Worm (Caenorhabditis elegans) whole organism, L3 larva: Measurements from ENCODE around the gene C24F3.2.

Experiments
- R02D3.7 ChIP-seq: fragments of 150-350 bp; optimal IDR thresholded peaks from 2 replicates; lab custom pipeline; 2014; ENCODE audit warnings: missing biosample characterization, missing genetic modification characterization
- ZK546.5 ChIP-seq: sonication (generic microtip); optimal IDR thresholded peaks from 2 replicates; lab custom pipeline; 2017; ENCODE audit warnings: missing biosample characterization, missing genetic modification characterization
- ama-1 ChIP-seq: fragments of 150-350 bp; optimal IDR thresholded peaks from 2 replicates; lab custom pipeline; 2018
- ceh-16 ChIP-seq: sonication (generic microtip); optimal IDR thresholded peaks from 2 replicates; lab custom pipeline; 2017; ENCODE audit warnings: missing biosample characterization, missing genetic modification characterization
- ceh-28 ChIP-seq: fragments of 150-350 bp; optimal IDR thresholded peaks from 2 replicates; lab custom pipeline; 2014; ENCODE audit warnings: missing biosample characterization, missing genetic modification reagents, missing genetic modification characterization
- ceh-9 ChIP-seq: sonication (generic microtip); optimal IDR thresholded peaks from 2 replicates; lab custom pipeline; 2018; ENCODE audit warnings: missing biosample characterization, missing genetic modification characterization
- daf-12 ChIP-seq: fragments of 150-350 bp; optimal IDR thresholded peaks from 2 replicates; lab custom pipeline; 2014; ENCODE audit warnings: missing biosample characterization, missing genetic modification reagents, missing genetic modification characterization
- egl-27 ChIP-seq: sonication (generic microtip); optimal IDR thresholded peaks from 4 replicates; lab custom pipeline; 2017; ENCODE audit warnings: missing biosample characterization, missing genetic modification reagents, missing genetic modification characterization
- elt-2 ChIP-seq: sonication (generic microtip); optimal IDR thresholded peaks from 2 replicates; lab custom pipeline; 2016; ENCODE audit warnings: missing genetic modification reagents, mild to moderate bottlenecking, missing genetic modification characterization, missing compliant biosample characterization
- eor-1 ChIP-seq, 2 experiments: fragments of 150-350 bp; optimal IDR thresholded peaks; 2 replicates each; lab custom pipeline; 2014 to 2018; ENCODE audit warnings: missing biosample characterization in 2 of 2, missing genetic modification characterization in 2 of 2
- fkh-10 ChIP-seq: sonication (generic microtip); optimal IDR thresholded peaks from 2 replicates; lab custom pipeline; 2017; ENCODE audit warnings: missing biosample characterization, missing genetic modification reagents, missing genetic modification characterization
- fos-1 ChIP-seq: fragments of 150-350 bp; optimal IDR thresholded peaks from 2 replicates; lab custom pipeline; 2014; ENCODE audit warnings: missing biosample characterization, missing genetic modification characterization
- hmg-11 ChIP-seq: sonication (generic microtip); optimal IDR thresholded peaks from 2 replicates; lab custom pipeline; 2016; ENCODE audit warnings: missing genetic modification characterization, missing compliant biosample characterization
- jun-1 ChIP-seq: fragments of 150-350 bp; optimal IDR thresholded peaks from 2 replicates; lab custom pipeline; 2014; ENCODE audit warnings: missing biosample characterization, missing genetic modification reagents, missing genetic modification characterization
- lin-15B ChIP-seq: fragments of 150-350 bp; optimal IDR thresholded peaks from 2 replicates; lab custom pipeline; 2014; ENCODE audit warnings: missing biosample characterization, missing genetic modification characterization
- lin-39 ChIP-seq: fragments of 150-350 bp; optimal IDR thresholded peaks from 2 replicates; lab custom pipeline; 2018; ENCODE audit warnings: missing biosample characterization, missing genetic modification reagents, missing genetic modification characterization
- mdl-1 ChIP-seq: fragments of 150-350 bp; optimal IDR thresholded peaks from 2 replicates; lab custom pipeline; 2014; ENCODE audit warnings: missing biosample characterization, missing genetic modification characterization
- mml-1 ChIP-seq: fragments of 150-350 bp; sonication (generic microtip); optimal IDR thresholded peaks from 3 replicates; lab custom pipeline; 2014; ENCODE audit warnings: missing biosample characterization, missing genetic modification characterization
- nfya-1 ChIP-seq: sonication (generic microtip); optimal IDR thresholded peaks from 2 replicates; lab custom pipeline; 2017; ENCODE audit warnings: missing genetic modification characterization, mild to moderate bottlenecking, missing compliant biosample characterization, antibody characterized with exemption, moderate library complexity; ENCODE audit not compliant: insufficient read depth
- nhr-12 ChIP-seq: fragments of 150-350 bp; optimal IDR thresholded peaks from 2 replicates; lab custom pipeline; 2014; ENCODE audit warnings: missing biosample characterization, missing genetic modification characterization
- nhr-23 ChIP-seq: fragments of 150-350 bp; optimal IDR thresholded peaks from 2 replicates; lab custom pipeline; 2014; ENCODE audit warnings: missing biosample characterization, missing genetic modification reagents, missing genetic modification characterization
- nhr-237 ChIP-seq: fragments of 150-350 bp; optimal IDR thresholded peaks from 2 replicates; lab custom pipeline; 2014; ENCODE audit warnings: missing biosample characterization, missing genetic modification characterization
- nhr-25 ChIP-seq: sonication (generic microtip); optimal IDR thresholded peaks from 2 replicates; lab custom pipeline; 2017; ENCODE audit warnings: missing biosample characterization, missing genetic modification characterization
- nhr-28 ChIP-seq: fragments of 150-350 bp; optimal IDR thresholded peaks from 2 replicates; lab custom pipeline; 2014; ENCODE audit warnings: missing biosample characterization, missing genetic modification characterization
- nhr-43 ChIP-seq: sonication (generic microtip); optimal IDR thresholded peaks from 2 replicates; lab custom pipeline; 2016; ENCODE audit warnings: mild to moderate bottlenecking, missing genetic modification characterization, missing compliant biosample characterization; ENCODE audit not compliant: poor library complexity, severe bottlenecking
- nhr-76 ChIP-seq: fragments of 150-350 bp; sonication (generic microtip); optimal IDR thresholded peaks from 5 replicates; lab custom pipeline; 2014; ENCODE audit warnings: missing biosample characterization, missing genetic modification characterization
- nhr-77 ChIP-seq: fragments of 150-350 bp; optimal IDR thresholded peaks from 2 replicates; lab custom pipeline; 2014; ENCODE audit warnings: missing biosample characterization, missing genetic modification characterization
- pha-4 ChIP-seq: fragments of 150-350 bp; optimal IDR thresholded peaks from 2 replicates; lab custom pipeline; 2014; ENCODE audit warnings: missing biosample characterization, missing genetic modification reagents, missing genetic modification characterization
- pqm-1 ChIP-seq: fragments of 150-350 bp; optimal IDR thresholded peaks from 2 replicates; lab custom pipeline; 2017; ENCODE audit warnings: missing biosample characterization, missing genetic modification characterization, inconsistent platforms
- sea-2 ChIP-seq: fragments of 150-350 bp; sonication (generic microtip); optimal IDR thresholded peaks from 4 replicates; lab custom pipeline; 2014; ENCODE audit warnings: missing biosample characterization, missing genetic modification reagents, missing genetic modification characterization
- skn-1 ChIP-seq: fragments of 150-350 bp; optimal IDR thresholded peaks from 2 replicates; lab custom pipeline; 2014; ENCODE audit warnings: missing biosample characterization, missing genetic modification characterization
- snpc-4 ChIP-seq: fragments of 150-350 bp; optimal IDR thresholded peaks from 2 replicates; lab custom pipeline; 2014; ENCODE audit warnings: missing biosample characterization, missing genetic modification characterization
- unc-39 ChIP-seq: sonication (generic microtip); optimal IDR thresholded peaks from 4 replicates; lab custom pipeline; 2017; ENCODE audit warnings: missing biosample characterization, missing genetic modification characterization
- zag-1 ChIP-seq: fragments of 150-350 bp; optimal IDR thresholded peaks from 2 replicates; lab custom pipeline; 2014; ENCODE audit warnings: missing biosample characterization, missing genetic modification characterization
- ztf-11 ChIP-seq: fragments of 150-350 bp; optimal IDR thresholded peaks from 2 replicates; lab custom pipeline; 2014; ENCODE audit warnings: missing biosample characterization, missing genetic modification characterization
- ztf-4 ChIP-seq: fragments of 150-350 bp; optimal IDR thresholded peaks from 2 replicates; lab custom pipeline; 2014; ENCODE audit warnings: missing biosample characterization, missing genetic modification characterization

The C24F3.2 gene

ce11 chrIV:10230971-10231370, 8.6 kb downstream of the C24F3.2 start, which contains the start of gene F01G10.5:
Gene F01G10.5, minus strand, starts transcription at chrIV:10231071.
- no peak for TF ChIP-seq ama-1 (lab: Kevin White, UChicago)
- TF ChIP-seq nhr-12 (tag; lab: Kevin White, UChicago): no peak
- no peak for TF ChIP-seq mml-1 (tag; lab: Kevin White, UChicago)
- TF ChIP-seq nhr-237: no peak
- TF ChIP-seq fkh-10 (GFP tag; lab: Kevin White, UChicago): no peak
- no peak for TF ChIP-seq fos-1 (tag; lab: Kevin White, UChicago)
- TF ChIP-seq ceh-16 (tag; lab: Kevin White, UChicago): no peak
- no peak for TF ChIP-seq ztf-4 (tag; lab: Kevin White, UChicago)
- TF ChIP-seq snpc-4: no peak
- TF ChIP-seq ZK546.5 (tag; lab: Kevin White, UChicago): no peak
- TF ChIP-seq skn-1 (tag; lab: Kevin White, UChicago): no peak
- TF ChIP-seq, all 47 proteins: peak for 0

DNA sequence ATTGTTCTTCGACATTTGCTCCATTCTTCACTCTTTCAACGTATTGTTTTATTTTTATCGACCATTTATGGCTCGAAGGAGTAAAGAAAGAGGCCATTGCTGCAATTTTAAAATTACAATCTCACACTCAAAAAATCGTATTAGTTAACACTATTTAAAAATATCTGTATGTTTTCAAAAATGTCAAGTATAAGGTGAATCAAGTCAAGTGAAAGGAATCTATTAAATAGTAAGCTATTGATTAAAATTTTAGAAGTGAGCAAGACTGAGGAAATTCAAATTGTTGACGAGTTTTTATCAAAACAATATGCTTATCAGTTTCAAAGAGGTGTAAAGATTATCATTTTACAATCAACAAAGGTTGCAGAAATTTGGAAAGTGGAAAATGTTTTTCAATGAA, 10.1 kb downstream of the C24F3.2 start, which contains the start of gene F01G10.4:
TSS of gene F01G10.4 (minus strand) at position 101 of the 400 bp plus-strand sequence.
- no peak for TF ChIP-seq R02D3.7
- no peak for TF ChIP-seq nhr-12 (tag; lab: Kevin White, UChicago)
- TF ChIP-seq snpc-4: no peak

DNA sequence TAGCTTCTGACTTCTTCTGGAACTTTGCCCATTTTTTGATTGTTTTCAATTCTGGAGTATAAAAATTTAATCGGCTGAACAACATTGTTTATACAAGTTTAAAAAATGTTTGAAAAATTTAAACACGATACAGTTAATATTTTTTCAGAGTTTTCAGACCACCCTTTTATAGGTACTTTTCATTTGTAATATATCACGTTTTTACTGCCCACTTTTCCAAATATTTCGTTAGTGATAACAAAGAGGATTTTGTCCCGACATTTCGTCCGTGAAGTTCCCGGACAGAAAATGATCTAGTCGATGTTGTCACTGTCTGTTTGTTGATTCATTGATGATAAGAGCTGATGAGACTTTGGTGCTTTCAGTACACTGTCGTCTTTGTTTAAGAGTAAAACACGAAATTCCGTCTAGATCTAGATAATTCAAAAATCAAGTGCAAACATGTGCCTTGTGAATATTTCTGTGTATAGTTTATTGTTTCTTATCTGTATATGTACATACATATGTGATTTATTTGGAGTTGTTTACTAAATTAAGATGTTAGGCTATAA, 13.0 kb downstream of the C24F3.2 start, which contains the start of gene ech-9:
TSS of gene ech-9 (minus strand) at position 51 of the 551 bp plus-strand sequence.
- TF ChIP-seq pqm-1 (tag; lab: Kevin White, UChicago) (peak; percentile 84), ztf-11 (tag; lab: Kevin White, UChicago) (no peak), elt-2 (tag; lab: Kevin White, UChicago) (peak; percentile 58)

DNA sequence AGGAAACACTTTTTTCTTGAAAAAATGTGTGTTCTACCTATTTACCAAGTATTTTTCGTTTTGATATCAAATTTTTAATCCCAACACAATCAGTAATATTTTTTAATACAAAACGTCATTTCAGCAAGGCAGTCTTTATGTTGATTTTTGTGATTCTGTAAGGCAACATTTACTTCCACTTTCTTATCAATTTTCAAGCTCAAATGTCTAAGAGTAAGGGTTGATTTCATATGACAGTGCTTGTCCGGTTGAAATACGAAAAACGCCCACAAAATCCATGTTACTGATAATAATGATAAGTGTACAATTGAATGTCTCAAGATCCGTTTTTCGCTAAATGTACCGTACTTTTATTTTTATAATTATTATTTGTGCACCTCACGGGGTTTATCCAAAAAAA, 13.8 kb downstream of the C24F3.2 start:
- TF ChIP-seq pqm-1 (tag; lab: Kevin White, UChicago): peak; percentile 83
- no peak for TF ChIP-seq ceh-9 (tag; lab: Kevin White, UChicago)
- TF ChIP-seq jun-1 (tag; lab: Kevin White, UChicago): peak; percentile 56
- TF ChIP-seq elt-2 (tag; lab: Kevin White, UChicago): peak; percentile 71

- TF ChIP-seq ztf-11 (tag; lab: Kevin White, UChicago): no peak
- no peak for TF ChIP-seq ama-1 (lab: Kevin White, UChicago)
- peak; percentile 56 for TF ChIP-seq pqm-1 (tag; lab: Kevin White, UChicago)
- TF ChIP-seq elt-2 (tag; lab: Kevin White, UChicago): peak; percentile 54
Observed at ce11 chrIV:10239045-10239444, 16.7 kb downstream of the C24F3.2 start, which contains the start of gene ech-8. Gene ech-8, minus strand, starts transcription at chrIV:10239176.

ce11 chrIV:10241659-10242058, 19.3 kb downstream of the C24F3.2 start, which contains the start of gene lipl-7:
Gene lipl-7, minus strand, starts transcription at chrIV:10241823.
- no peak for TF ChIP-seq nhr-28 (tag; lab: Kevin White, UChicago)
- no peak for TF ChIP-seq nhr-76 (tag; lab: Kevin White, UChicago)
- TF ChIP-seq snpc-4: no peak
- no peak for TF ChIP-seq nhr-77 (tag; lab: Kevin White, UChicago)
- TF ChIP-seq, all 47 proteins: peak for 0

- TF ChIP-seq nhr-76 (tag; lab: Kevin White, UChicago): no peak
- no peak for TF ChIP-seq skn-1 (tag; lab: Kevin White, UChicago)
- no peak for TF ChIP-seq ama-1 (lab: Kevin White, UChicago)
- TF ChIP-seq zag-1 (tag; lab: Kevin White, UChicago): no peak
- peak; percentile 65 for TF ChIP-seq pha-4 (tag; lab: Kevin White, UChicago)
- TF ChIP-seq nfya-1 (tag; lab: Kevin White, UChicago): peak; percentile 12
- TF ChIP-seq daf-12 (tag; lab: Kevin White, UChicago): no peak
- TF ChIP-seq ceh-28: no peak
- no peak for TF ChIP-seq unc-39
- TF ChIP-seq fkh-10 (GFP tag; lab: Kevin White, UChicago): no peak
- no peak for TF ChIP-seq elt-2 (tag; lab: Kevin White, UChicago)
- TF ChIP-seq fos-1 (tag; lab: Kevin White, UChicago): no peak
- TF ChIP-seq nhr-23: peak; percentile 8
- peak; percentile 4 for TF ChIP-seq lin-39 (tag; lab: Kevin White, UChicago)
- no peak for TF ChIP-seq nhr-77 (tag; lab: Kevin White, UChicago)
- no peak for TF ChIP-seq ceh-9 (tag; lab: Kevin White, UChicago)
- no peak for TF ChIP-seq nhr-43 (tag; lab: Kevin White, UChicago)
- peak; percentile 38 for TF ChIP-seq lin-15B (tag; lab: Kevin White, UChicago)
- no peak for TF ChIP-seq ceh-16 (tag; lab: Kevin White, UChicago)
- peak; percentile 41 for TF ChIP-seq nhr-25 (tag; lab: Kevin White, UChicago)
- TF ChIP-seq eor-1 (tag; optimal IDR thresholded peaks at IDR 0.05; lab: Kevin White, UChicago): no peak
- TF ChIP-seq hmg-11: no peak
- no peak for TF ChIP-seq nhr-28 (tag; lab: Kevin White, UChicago)
- no peak for TF ChIP-seq egl-27 (tag; lab: Kevin White, UChicago)
- TF ChIP-seq pqm-1 (tag; lab: Kevin White, UChicago): no peak
- no peak for TF ChIP-seq jun-1 (tag; lab: Kevin White, UChicago)
- TF ChIP-seq sea-2 (GFP tag; lab: Kevin White, UChicago): no peak
- no peak for TF ChIP-seq nhr-12 (tag; lab: Kevin White, UChicago)
- no peak for TF ChIP-seq mdl-1 (tag; lab: Kevin White, UChicago)
Observed at ce11 chrIV:10242458-10243123, 20.3 kb downstream of the C24F3.2 start.
